Worm (Caenorhabditis elegans) whole organism, young adult: ENCODE data around the gene srh-281.

Experiments
- B0019.2 ChIP-seq: fragments of 200-800 bp; sonication (Bioruptor generic); conservative IDR thresholded peaks from 2 replicates; pipeline ENCODE4 v1.3.6; 2022; ENCODE audit warnings: missing genetic modification reagents, missing genetic modification characterization, missing compliant biosample characterization
- C06A6.2 ChIP-seq: fragments of 200-800 bp; sonication (Bioruptor generic); conservative IDR thresholded peaks from 2 replicates; pipeline ENCODE4 v1.3.6; 2022; ENCODE audit warnings: missing genetic modification characterization, missing compliant biosample characterization
- F52B5.7 ChIP-seq: sonication (generic microtip); optimal IDR thresholded peaks from 2 replicates; lab custom pipeline; 2016; ENCODE audit warnings: mild to moderate bottlenecking, missing genetic modification characterization, missing compliant biosample characterization
- F55B11.4 ChIP-seq: sonication (generic microtip); optimal IDR thresholded peaks from 2 replicates; lab custom pipeline; 2016; ENCODE audit warnings: missing compliant biosample characterization, missing genetic modification characterization, borderline replicate concordance; ENCODE audit not compliant: insufficient read depth
- K11D2.4 ChIP-seq: fragments of 200-800 bp; sonication (Bioruptor generic); IDR thresholded peaks from 2 replicates; pipeline ENCODE4 v1.3.6; 2022; ENCODE audit warnings: missing genetic modification reagents, missing genetic modification characterization, missing compliant biosample characterization
- T07F8.4 ChIP-seq: sonication (generic microtip); optimal IDR thresholded peaks from 2 replicates; lab custom pipeline; 2016; ENCODE audit warnings: mild to moderate bottlenecking, missing genetic modification characterization, moderate library complexity, missing compliant biosample characterization
- T26A5.8 ChIP-seq: sonication (generic microtip); optimal IDR thresholded peaks from 2 replicates; lab custom pipeline; 2016; ENCODE audit warnings: missing genetic modification characterization, missing compliant biosample characterization
- Y53F4B.3 ChIP-seq: fragments of 200-800 bp; sonication (Bioruptor generic); IDR thresholded peaks from 2 replicates; pipeline ENCODE4 v1.3.6; 2022; ENCODE audit warnings: missing genetic modification reagents, missing genetic modification characterization, missing compliant biosample characterization
- Y67H2A.10 ChIP-seq: fragments of 200-800 bp; sonication (Bioruptor generic); conservative IDR thresholded peaks from 2 replicates; pipeline ENCODE4 v1.3.6; 2022; ENCODE audit warnings: missing genetic modification reagents, missing genetic modification characterization, missing compliant biosample characterization
- Y79H2A.3 ChIP-seq: fragments of 200-800 bp; sonication (Bioruptor generic); conservative IDR thresholded peaks from 2 replicates; pipeline ENCODE4 v1.3.6; 2022; ENCODE audit warnings: missing genetic modification reagents, missing genetic modification characterization, missing compliant biosample characterization
- aptf-3 ChIP-seq: fragments of 200-800 bp; sonication (Bioruptor generic); IDR thresholded peaks from 2 replicates; pipeline ENCODE4 v1.3.6; 2022; ENCODE audit warnings: missing genetic modification characterization, missing compliant biosample characterization
- athp-1 ChIP-seq: sonication (generic microtip); optimal IDR thresholded peaks from 2 replicates; lab custom pipeline; 2017; ENCODE audit warnings: mild to moderate bottlenecking, missing genetic modification characterization, missing compliant biosample characterization
- attf-6 ChIP-seq: fragments of 200-800 bp; sonication (Bioruptor generic); IDR thresholded peaks from 2 replicates; pipeline ENCODE4 v1.3.6; 2022; ENCODE audit warnings: missing genetic modification reagents, missing genetic modification characterization, missing compliant biosample characterization
- bed-1 ChIP-seq: fragments of 200-800 bp; sonication (Bioruptor generic); IDR thresholded peaks from 2 replicates; pipeline ENCODE4 v1.3.6; 2022; ENCODE audit warnings: missing genetic modification reagents, missing genetic modification characterization, missing compliant biosample characterization
- ceh-58 ChIP-seq: fragments of 200-800 bp; sonication (Bioruptor generic); IDR thresholded peaks from 2 replicates; pipeline ENCODE4 v1.3.6; 2022; ENCODE audit warnings: missing genetic modification characterization, missing compliant biosample characterization
- ceh-79 ChIP-seq: sonication (generic microtip); optimal IDR thresholded peaks from 2 replicates; lab custom pipeline; 2017; ENCODE audit warnings: mild to moderate bottlenecking, missing genetic modification characterization, missing compliant biosample characterization
- dox-1 ChIP-seq: fragments of 200-800 bp; sonication (Bioruptor generic); IDR thresholded peaks from 2 replicates; pipeline ENCODE4 v1.3.6; 2022; ENCODE audit warnings: missing genetic modification reagents, missing genetic modification characterization, missing compliant biosample characterization
- egl-18 ChIP-seq: fragments of 200-800 bp; sonication (Bioruptor generic); IDR thresholded peaks from 2 replicates; pipeline ENCODE4 v1.3.6; 2022; ENCODE audit warnings: missing genetic modification reagents, missing genetic modification characterization, missing compliant biosample characterization
- ekl-4 ChIP-seq: fragments of 200-800 bp; sonication (Bioruptor generic); IDR thresholded peaks from 2 replicates; pipeline ENCODE4 v1.3.6; 2022; ENCODE audit warnings: missing genetic modification reagents, missing genetic modification characterization, missing compliant biosample characterization
- ets-4 ChIP-seq: fragments of 200-800 bp; sonication (Bioruptor generic); optimal IDR thresholded peaks from 2 replicates; lab custom pipeline; 2018; ENCODE audit warnings: mild to moderate bottlenecking, missing genetic modification characterization, missing compliant biosample characterization
- hlh-12 ChIP-seq: sonication (generic microtip); optimal IDR thresholded peaks from 2 replicates; lab custom pipeline; 2016; ENCODE audit warnings: missing genetic modification characterization, missing compliant biosample characterization
- hlh-26 ChIP-seq: fragments of 200-800 bp; sonication (Bioruptor generic); conservative IDR thresholded peaks from 2 replicates; pipeline ENCODE4 v1.3.6; 2022; ENCODE audit warnings: missing genetic modification reagents, missing genetic modification characterization, missing compliant biosample characterization
- let-526 ChIP-seq: fragments of 200-800 bp; sonication (Bioruptor generic); IDR thresholded peaks from 2 replicates; pipeline ENCODE4 v1.3.6; 2022; ENCODE audit warnings: missing genetic modification reagents, missing genetic modification characterization, missing compliant biosample characterization
- let-607 ChIP-seq, 2 experiments: fragments of 200-800 bp in 1 of 2; sonication (Bioruptor generic) in 1 of 2; sonication (generic microtip) in 1 of 2; optimal IDR thresholded peaks; 2 replicates each; lab custom pipeline; 2016 to 2018; ENCODE audit warnings: mild to moderate bottlenecking in 2 of 2, missing compliant biosample characterization in 2 of 2, missing genetic modification characterization in 2 of 2, moderate library complexity in 2 of 2, missing genotype in 1 of 2
- lin-35 ChIP-seq, 3 experiments: fragments of 150-350 bp in 2 of 3; sonication (generic microtip) in 1 of 3; optimal IDR thresholded peaks; 2 replicates each; lab custom pipeline; 2014 to 2018; ENCODE audit warnings: missing biosample characterization in 3 of 3, missing genetic modification characterization in 3 of 3, missing genetic modification reagents in 3 of 3
- madf-10 ChIP-seq: sonication (generic microtip); optimal IDR thresholded peaks from 2 replicates; lab custom pipeline; 2016; ENCODE audit warnings: mild to moderate bottlenecking, missing genetic modification characterization, missing compliant biosample characterization
- madf-3 ChIP-seq: fragments of 200-800 bp; sonication (Bioruptor generic); IDR thresholded peaks from 2 replicates; pipeline ENCODE4 v1.3.6; 2022; ENCODE audit warnings: missing genetic modification reagents, missing genetic modification characterization, missing compliant biosample characterization
- mel-28 ChIP-seq: sonication (generic microtip); optimal IDR thresholded peaks from 2 replicates; lab custom pipeline; 2016; ENCODE audit warnings: borderline replicate concordance, mild to moderate bottlenecking, missing genetic modification characterization, missing compliant biosample characterization
- mes-4 ChIP-seq: sonication (generic microtip); optimal IDR thresholded peaks from 2 replicates; lab custom pipeline; 2016; ENCODE audit warnings: missing genotype, missing genetic modification characterization, missing compliant biosample characterization
- nfya-1 ChIP-seq: sonication (generic microtip); optimal IDR thresholded peaks from 2 replicates; lab custom pipeline; 2017; ENCODE audit warnings: antibody characterized with exemption, missing compliant biosample characterization, missing genetic modification characterization, borderline replicate concordance; ENCODE audit not compliant: insufficient read depth
- nhr-27 ChIP-seq: fragments of 200-800 bp; sonication (Bioruptor generic); optimal IDR thresholded peaks from 2 replicates; lab custom pipeline; 2018; ENCODE audit warnings: mild to moderate bottlenecking, missing genetic modification characterization, moderate library complexity, missing compliant biosample characterization
- pbrm-1 ChIP-seq: fragments of 200-800 bp; sonication (Bioruptor generic); IDR thresholded peaks from 2 replicates; pipeline ENCODE4 v1.3.6; 2022; ENCODE audit warnings: missing genetic modification reagents, missing genetic modification characterization, missing compliant biosample characterization
- rcor-1 ChIP-seq: fragments of 200-800 bp; sonication (Bioruptor generic); IDR thresholded peaks from 2 replicates; pipeline ENCODE4 v1.3.6; 2022; ENCODE audit warnings: missing genetic modification reagents, missing genetic modification characterization, missing compliant biosample characterization
- rec-8 ChIP-seq, 2 experiments: sonication (generic microtip); optimal IDR thresholded peaks; 2 replicates each; lab custom pipeline; 2016; ENCODE audit warnings: mild to moderate bottlenecking in 2 of 2, missing genetic modification characterization in 2 of 2, missing genetic modification reagents in 2 of 2, missing genotype in 2 of 2, missing biosample characterization in 1 of 2, missing compliant biosample characterization in 1 of 2, moderate library complexity in 1 of 2
- sea-2 ChIP-seq: fragments of 200-800 bp; sonication (Bioruptor generic); IDR thresholded peaks from 2 replicates; pipeline ENCODE4 v1.3.6; 2022; ENCODE audit warnings: missing genetic modification characterization, missing compliant biosample characterization
- snpc-1.1 ChIP-seq: sonication (generic microtip); optimal IDR thresholded peaks from 2 replicates; lab custom pipeline; 2017; ENCODE audit warnings: missing genetic modification characterization, mild to moderate bottlenecking, missing compliant biosample characterization, antibody characterized with exemption, moderate library complexity, missing genotype, missing genetic modification reagents; ENCODE audit not compliant: insufficient read depth
- snpc-3.4 ChIP-seq: sonication (generic microtip); optimal IDR thresholded peaks from 2 replicates; lab custom pipeline; 2017; ENCODE audit warnings: missing genetic modification characterization, mild to moderate bottlenecking, missing compliant biosample characterization, antibody characterized with exemption, moderate library complexity, missing genotype, missing genetic modification reagents
- sptf-2 ChIP-seq: fragments of 200-800 bp; sonication (Bioruptor generic); optimal IDR thresholded peaks from 2 replicates; lab custom pipeline; 2018; ENCODE audit warnings: mild to moderate bottlenecking, missing genetic modification characterization, missing compliant biosample characterization
- tbp1 ChIP-seq: fragments of 200-800 bp; sonication (Bioruptor generic); optimal IDR thresholded peaks from 2 replicates; lab custom pipeline; 2018; ENCODE audit warnings: mild to moderate bottlenecking, missing genetic modification characterization, missing compliant biosample characterization
- unc-130 ChIP-seq: sonication (generic microtip); optimal IDR thresholded peaks from 2 replicates; lab custom pipeline; 2016; ENCODE audit warnings: missing genetic modification reagents, missing genetic modification characterization, missing compliant biosample characterization
- unc-62 ChIP-seq: fragments of 150-350 bp; optimal IDR thresholded peaks from 2 replicates; lab custom pipeline; 2014; ENCODE audit warnings: missing biosample characterization, missing genetic modification reagents, missing genetic modification characterization
- xnd-1 ChIP-seq: sonication (generic microtip); optimal IDR thresholded peaks from 2 replicates; lab custom pipeline; 2016; ENCODE audit warnings: missing genotype, missing genetic modification reagents, missing genetic modification characterization, missing compliant biosample characterization
- zim-3 ChIP-seq: sonication (generic microtip); optimal IDR thresholded peaks from 2 replicates; lab custom pipeline; 2017; ENCODE audit warnings: mild to moderate bottlenecking, missing genetic modification characterization, moderate library complexity, missing compliant biosample characterization
- ztf-18 ChIP-seq: sonication (generic microtip); optimal IDR thresholded peaks from 2 replicates; lab custom pipeline; 2016; ENCODE audit warnings: missing genotype, mild to moderate bottlenecking, missing genetic modification characterization, missing compliant biosample characterization

The srh-281 gene

ce11 chrV:16182918-16183317 is 7.7 kb upstream of the srh-281 start, which contains the start of gene srh-277:
srh-277 (plus strand) TSS chrV:16183218.
- TF ChIP-seq rcor-1 (no peak), tbp1 (GFP tag; lab: Kevin White, UChicago) (no peak), zim-3 (tag; lab: Kevin White, UChicago) (no peak), B0019.2 (no peak), F55B11.4 (tag; lab: Kevin White, UChicago) (no peak), snpc-3.4 (tag; lab: Kevin White, UChicago) (no peak), bed-1 (GFP tag; lab: Robert Waterston, UW) (no peak), K11D2.4 (GFP tag; lab: Robert Waterston, UW) (no peak), unc-130 (GFP tag; lab: Kevin White, UChicago) (no peak), hlh-26 (no peak), T07F8.4 (tag; lab: Kevin White, UChicago) (no peak), ets-4 (no peak), ceh-58 (GFP tag; lab: Robert Waterston, UW) (no peak), Y67H2A.10 (GFP tag; lab: Robert Waterston, UW) (no peak), sea-2 (GFP tag; lab: Robert Waterston, UW) (no peak), pbrm-1 (GFP tag; lab: Robert Waterston, UW) (no peak)

- TF ChIP-seq Y53F4B.3 (GFP tag; lab: Robert Waterston, UW) (no peak), nhr-27 (tag; lab: Kevin White, UChicago) (no peak), nfya-1 (no peak), ztf-18 (tag; lab: Kevin White, UChicago) (no peak)
Measured at ce11 chrV:16183357-16183756, 7.2 kb upstream of the srh-281 start, which contains the start of gene srz-14. srz-14 (plus strand) TSS chrV:16183657.

DNA sequence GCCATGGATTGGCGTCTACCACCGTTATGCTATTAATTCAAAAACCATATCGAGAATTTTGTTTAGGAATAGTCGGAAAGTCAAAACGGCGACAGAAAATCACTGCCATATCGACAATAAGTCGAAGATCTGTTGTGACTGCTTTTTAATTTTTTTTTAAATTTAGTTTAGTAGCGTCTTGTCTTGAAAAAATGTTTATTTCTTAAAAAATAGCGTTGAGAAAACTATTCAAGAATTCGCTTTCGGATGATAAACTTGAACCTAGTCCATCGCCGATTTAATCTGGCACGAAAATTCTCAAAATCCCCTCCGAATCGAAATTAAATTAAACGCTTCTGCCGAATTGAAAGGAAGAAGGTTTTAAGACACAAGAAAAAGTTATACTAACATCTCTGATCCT is 1.5 kb downstream of the srh-281 start, which contains the start of gene srh-279:
srh-279 (plus strand) TSS at position 301 of the 400 bp plus-strand sequence.
- TF ChIP-seq unc-130 (GFP tag; lab: Kevin White, UChicago) = no peak
- TF ChIP-seq T26A5.8 = no peak
- no peak for TF ChIP-seq hlh-12 (tag; lab: Kevin White, UChicago)
- no peak for TF ChIP-seq madf-3 (GFP tag; lab: Robert Waterston, UW)
- no peak for TF ChIP-seq athp-1
- TF ChIP-seq let-526 (GFP tag; lab: Robert Waterston, UW) = no peak
- no peak for TF ChIP-seq ceh-58 (GFP tag; lab: Robert Waterston, UW)
- no peak for TF ChIP-seq aptf-3 (GFP tag; lab: Robert Waterston, UW)
- TF ChIP-seq ceh-79 (tag; lab: Kevin White, UChicago) = no peak
- TF ChIP-seq sptf-2 (GFP tag; lab: Kevin White, UChicago) = no peak
- TF ChIP-seq ekl-4 (GFP tag; lab: Robert Waterston, UW) = no peak

ce11 chrV:16194639-16195038 is 4.1 kb downstream of the srh-281 start, which contains the start of gene rabr-4:
rabr-4 (plus strand) TSS chrV:16194939.
- TF ChIP-seq rec-8 (tag; optimal IDR thresholded peaks at IDR 0.05; lab: Kevin White, UChicago) (no peak), snpc-1.1 (no peak), attf-6 (GFP tag; lab: Robert Waterston, UW) (no peak), athp-1 (no peak), mel-28 (tag; lab: Kevin White, UChicago) (no peak), dox-1 (GFP tag; lab: Robert Waterston, UW) (no peak), egl-18 (GFP tag; lab: Robert Waterston, UW) (no peak), F52B5.7 (tag; lab: Kevin White, UChicago) (no peak), xnd-1 (no peak), nfya-1 (no peak), lin-35 (GFP tag; optimal IDR thresholded peaks at IDR 0.05; lab: Kevin White, UChicago) (no peak), let-607 (tag; optimal IDR thresholded peaks at IDR 0.05; lab: Kevin White, UChicago) (no peak), aptf-3 (GFP tag; lab: Robert Waterston, UW) (no peak), madf-10 (tag; lab: Kevin White, UChicago) (no peak), Y79H2A.3 (GFP tag; lab: Robert Waterston, UW) (no peak), mes-4 (tag; lab: Kevin White, UChicago) (no peak), ekl-4 (GFP tag; lab: Robert Waterston, UW) (no peak), unc-62 (GFP tag; lab: Kevin White, UChicago) (no peak), C06A6.2 (GFP tag; lab: Robert Waterston, UW) (no peak)
- TF ChIP-seq, all 124 proteins: peak for 0
